Worm (Caenorhabditis elegans): ENCODE data around the gene lact-2.

- TF ChIP-seq ham-2 (GFP tag; optimal IDR thresholded peaks at IDR 0.05) = no peak
- no peak for TF ChIP-seq elt-3 (tag; optimal IDR thresholded peaks at IDR 0.05)
These were observed 34.2 kb upstream of the lact-2 start, which contains the start of gene stg-1 for ce11 chrII:10060508-10060907.
